Worm (Caenorhabditis elegans) whole organism, midembryonic: Measurements from ENCODE around the gene D1086.12.
A peak's percentile ranks its signal among the peaks of the same experiment; 100 is the strongest.
"Not testable (repeated sequence)": the region's sequence is repeated elsewhere in the genome, so short reads cannot be mapped to it uniquely, and the experiment has no call there.

Experiments
- T22C8.4 ChIP-seq: fragments of 200-800 bp; sonication (Bioruptor generic); IDR thresholded peaks from 2 replicates; pipeline ENCODE4 v1.3.6; 2022; ENCODE audit warnings: missing genetic modification characterization, missing compliant biosample characterization
- cog-1 ChIP-seq: sonication (generic microtip); optimal IDR thresholded peaks from 2 replicates; lab custom pipeline; 2016; ENCODE audit warnings: missing genetic modification characterization, missing compliant biosample characterization
- flt-1 ChIP-seq: fragments of 200-800 bp; sonication (Bioruptor generic); IDR thresholded peaks from 2 replicates; pipeline ENCODE4 v1.3.6; 2022; ENCODE audit warnings: missing genetic modification characterization, missing compliant biosample characterization
- klf-2 ChIP-seq: fragments of 200-800 bp; sonication (Bioruptor generic); conservative IDR thresholded peaks from 2 replicates; pipeline ENCODE4 v1.3.6; 2022; ENCODE audit warnings: missing genetic modification reagents, missing genetic modification characterization, missing compliant biosample characterization
- med-1 ChIP-seq: sonication (generic microtip); optimal IDR thresholded peaks from 2 replicates; lab custom pipeline; 2017; ENCODE audit warnings: missing genetic modification characterization, mild to moderate bottlenecking, missing compliant biosample characterization, antibody characterized with exemption, missing genetic modification reagents; ENCODE audit not compliant: insufficient read depth
- ref-1 ChIP-seq: fragments of 200-800 bp; sonication (Bioruptor generic); conservative IDR thresholded peaks from 2 replicates; pipeline ENCODE4 v1.3.6; 2022; ENCODE audit warnings: missing genetic modification reagents, missing genetic modification characterization, missing compliant biosample characterization
- tab-1 ChIP-seq: fragments of 200-800 bp; sonication (Bioruptor generic); IDR thresholded peaks from 2 replicates; pipeline ENCODE4 v1.3.6; 2022; ENCODE audit warnings: missing genetic modification characterization, missing compliant biosample characterization
- ztf-23 ChIP-seq: fragments of 200-800 bp; sonication (Bioruptor generic); IDR thresholded peaks from 2 replicates; pipeline ENCODE4 v1.3.6; 2022; ENCODE audit warnings: missing genetic modification reagents, missing genetic modification characterization, missing compliant biosample characterization
- ztf-29 ChIP-seq: fragments of 200-800 bp; sonication (Bioruptor generic); IDR thresholded peaks from 2 replicates; pipeline ENCODE4 v1.3.6; 2022; ENCODE audit warnings: missing genetic modification reagents, missing genetic modification characterization, missing compliant biosample characterization

Gene D1086.12

ce11 chrV:14130226-14130625 is 29.2 kb downstream of the D1086.12 start:
- no peak for TF ChIP-seq ztf-23
- no peak for TF ChIP-seq T22C8.4 (GFP tag; lab: Robert Waterston, UW)
- no peak for TF ChIP-seq cog-1 (tag; lab: Kevin White, UChicago)
- no peak for TF ChIP-seq med-1 (GFP tag; lab: Kevin White, UChicago)
- TF ChIP-seq ref-1 (GFP tag; lab: Robert Waterston, UW): no peak

DNA sequence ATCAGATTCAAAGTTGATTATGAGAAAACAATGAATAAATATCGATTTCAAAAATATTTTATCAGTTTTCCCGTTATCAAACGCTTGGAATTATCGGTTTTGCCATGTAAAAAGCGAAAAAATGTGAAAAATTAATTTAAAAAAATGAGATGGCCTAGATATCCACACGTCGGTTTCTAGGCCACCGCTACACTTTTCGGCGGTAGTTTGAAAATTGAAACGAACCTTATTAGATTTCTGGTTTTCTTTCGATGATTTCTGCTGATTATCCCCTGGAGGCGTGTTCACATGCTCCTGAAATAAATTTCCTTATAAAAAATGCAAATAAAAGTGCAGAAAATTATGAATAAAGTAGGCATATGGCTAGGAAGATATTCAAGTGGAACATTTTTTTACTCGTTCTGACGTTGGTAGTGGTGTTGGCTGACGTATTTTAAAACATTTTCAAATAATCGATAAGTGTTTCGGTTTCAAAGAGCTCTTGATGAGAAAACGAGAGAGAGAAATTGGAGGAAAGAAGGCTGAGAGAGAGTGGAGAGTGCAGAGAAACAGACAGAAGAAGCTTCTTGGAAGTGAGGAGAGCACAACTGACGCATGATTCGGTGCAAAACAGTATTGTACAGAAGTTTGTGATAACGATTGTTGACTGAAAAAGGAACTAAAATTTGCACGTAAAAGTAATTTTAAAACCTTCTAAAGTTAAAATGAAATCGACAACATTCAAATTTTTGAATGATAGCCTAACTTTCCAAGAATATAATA is 32.2 kb downstream of the D1086.12 start:
- TF ChIP-seq cog-1 (tag; lab: Kevin White, UChicago) (no peak), tab-1 (GFP tag; lab: Robert Waterston, UW) (no peak), flt-1 (GFP tag; lab: Robert Waterston, UW) (no peak), klf-2 (GFP tag; lab: Robert Waterston, UW) (no peak), ztf-29 (no peak)

- no peak for TF ChIP-seq klf-2 (GFP tag; lab: Robert Waterston, UW)
- no peak for TF ChIP-seq flt-1 (GFP tag; lab: Robert Waterston, UW)
- TF ChIP-seq ztf-29: no peak
- no peak for TF ChIP-seq med-1 (GFP tag; lab: Kevin White, UChicago)
- no peak for TF ChIP-seq ztf-23
- TF ChIP-seq T22C8.4 (GFP tag; lab: Robert Waterston, UW): no peak
- no peak for TF ChIP-seq tab-1 (GFP tag; lab: Robert Waterston, UW)
- TF ChIP-seq ref-1 (GFP tag; lab: Robert Waterston, UW): no peak
- no peak for TF ChIP-seq cog-1 (tag; lab: Kevin White, UChicago)
Observed at ce11 chrV:14134757-14135441, 33.9 kb downstream of the D1086.12 start.

ce11 chrV:14136152-14136551 is 35.2 kb downstream of the D1086.12 start:
- TF ChIP-seq T22C8.4 (GFP tag; lab: Robert Waterston, UW) (no peak), ref-1 (GFP tag; lab: Robert Waterston, UW) (no peak), flt-1 (GFP tag; lab: Robert Waterston, UW) (0 out of 2 replicates have a peak, but pooled peaks have one; percentile 6), klf-2 (GFP tag; lab: Robert Waterston, UW) (no peak), med-1 (GFP tag; lab: Kevin White, UChicago) (no peak), tab-1 (GFP tag; lab: Robert Waterston, UW) (no peak), cog-1 (tag; lab: Kevin White, UChicago) (peak; percentile 40), ztf-29 (no peak), ztf-23 (no peak)

- TF ChIP-seq ztf-23; cog-1 (tag; lab: Kevin White, UChicago); flt-1 (GFP tag; lab: Robert Waterston, UW): not testable (repeated sequence)
Observed at ce11 chrV:14137766-14138165, 36.8 kb downstream of the D1086.12 start, which contains the start of gene AH10.4. Gene AH10.4 (minus strand): TSS chrV:14137866.

ce11 chrV:14139252-14140100 is 38.5 kb downstream of the D1086.12 start:
- TF ChIP-seq cog-1 (tag; lab: Kevin White, UChicago) (peak; percentile 4), ztf-23 (no peak), ref-1 (GFP tag; lab: Robert Waterston, UW) (no peak), flt-1 (GFP tag; lab: Robert Waterston, UW) (no peak), tab-1 (GFP tag; lab: Robert Waterston, UW) (no peak), klf-2 (GFP tag; lab: Robert Waterston, UW) (no peak)

DNA sequence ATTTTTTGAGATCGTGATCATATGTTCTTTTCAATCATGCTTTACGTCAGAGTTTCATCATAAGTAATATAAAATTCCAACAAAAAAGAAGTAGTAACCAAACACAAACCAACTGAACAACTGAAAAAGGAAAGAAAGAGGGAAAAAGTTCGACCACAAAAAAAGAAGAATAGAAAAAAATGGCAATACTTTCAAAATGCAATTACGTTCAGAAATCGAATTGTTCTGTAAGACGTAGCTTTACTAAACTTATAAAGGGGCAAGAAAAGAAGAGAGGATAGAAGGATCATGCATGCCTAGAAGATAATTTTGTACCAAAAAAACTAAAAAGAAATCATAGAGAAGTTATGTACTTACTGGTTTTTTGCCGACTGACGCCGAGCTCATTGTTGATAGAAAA is 39.7 kb downstream of the D1086.12 start:
- TF ChIP-seq tab-1 (GFP tag; lab: Robert Waterston, UW) (no peak), ref-1 (GFP tag; lab: Robert Waterston, UW) (no peak), med-1 (GFP tag; lab: Kevin White, UChicago) (no peak)

DNA sequence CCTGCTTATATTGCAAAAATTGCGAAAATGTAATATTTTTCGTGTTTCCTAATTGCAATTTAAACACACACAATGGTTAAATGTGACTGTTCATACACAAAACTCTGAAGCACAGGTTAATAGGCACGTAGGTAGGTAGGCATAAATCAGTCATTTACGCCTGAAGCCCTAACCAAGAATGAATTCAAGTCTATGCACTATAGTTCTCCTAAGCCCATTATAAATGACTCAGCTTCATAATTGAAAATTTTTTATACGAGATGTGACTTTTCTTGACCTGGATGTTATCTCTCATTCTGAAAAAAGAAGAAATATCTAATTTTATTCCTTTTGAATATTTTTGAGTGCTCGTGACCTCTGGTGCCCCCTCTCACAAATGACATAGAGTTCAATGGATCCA is 40.9 kb downstream of the D1086.12 start:
- no peak for TF ChIP-seq T22C8.4 (GFP tag; lab: Robert Waterston, UW)
- no peak for TF ChIP-seq ztf-29
- TF ChIP-seq tab-1 (GFP tag; lab: Robert Waterston, UW): no peak
- no peak for TF ChIP-seq flt-1 (GFP tag; lab: Robert Waterston, UW)
- no peak for TF ChIP-seq ztf-23
- no peak for TF ChIP-seq klf-2 (GFP tag; lab: Robert Waterston, UW)
- no peak for TF ChIP-seq ref-1 (GFP tag; lab: Robert Waterston, UW)
- TF ChIP-seq med-1 (GFP tag; lab: Kevin White, UChicago): no peak
- TF ChIP-seq cog-1 (tag; lab: Kevin White, UChicago): no peak

- TF ChIP-seq flt-1 (GFP tag; lab: Robert Waterston, UW): no peak
- TF ChIP-seq med-1 (GFP tag; lab: Kevin White, UChicago): no peak
- TF ChIP-seq ztf-23: no peak
- TF ChIP-seq T22C8.4 (GFP tag; lab: Robert Waterston, UW): no peak
- no peak for TF ChIP-seq klf-2 (GFP tag; lab: Robert Waterston, UW)
- TF ChIP-seq tab-1 (GFP tag; lab: Robert Waterston, UW): no peak
- no peak for TF ChIP-seq cog-1 (tag; lab: Kevin White, UChicago)
Observed at ce11 chrV:14143634-14144033, 42.6 kb downstream of the D1086.12 start.
